Worm (Caenorhabditis elegans): ENCODE results near the gene nlp-21.

The nlp-21 gene

DNA sequence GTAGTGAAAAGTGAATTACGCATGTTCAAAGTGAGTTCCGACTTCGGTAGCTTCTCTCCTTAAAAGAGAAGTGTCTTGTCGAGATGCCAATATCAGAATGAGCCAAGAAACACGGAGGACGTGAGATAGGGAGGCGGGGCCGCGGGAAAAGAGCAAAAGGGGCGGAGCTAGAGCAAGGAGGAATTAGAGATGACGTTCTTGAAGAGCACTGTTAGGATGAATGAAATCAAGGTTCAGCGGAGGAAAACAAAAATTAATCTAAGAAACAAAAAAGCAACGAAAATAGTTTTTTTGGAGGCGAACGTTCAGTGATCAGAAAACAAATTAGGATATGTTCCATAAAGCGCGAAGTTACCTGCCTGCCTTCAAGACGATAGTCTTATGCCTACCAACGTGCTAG lies at the start of gene nlp-21:
Gene nlp-21 (minus strand): TSS at position 101 of the 400 bp plus-strand sequence.
- no peak for TF ChIP-seq tra-4 (tag; optimal IDR thresholded peaks at IDR 0.05)
- TF ChIP-seq ceh-36 (tag; optimal IDR thresholded peaks at IDR 0.05) = no peak
- no peak for TF ChIP-seq tbx-37 (GFP tag; conservative IDR thresholded peaks at IDR 0.05)
- no peak for TF ChIP-seq ama-1 (optimal IDR thresholded peaks at IDR 0.05)
- no peak for TF ChIP-seq B0310.2 (tag; optimal IDR thresholded peaks at IDR 0.05)

- no peak for TF ChIP-seq scrt-1 (GFP tag; IDR thresholded peaks at IDR 0.05)
- TF ChIP-seq ceh-13 (GFP tag; optimal IDR thresholded peaks at IDR 0.05) = no peak
- TF ChIP-seq flt-1 (GFP tag; IDR thresholded peaks at IDR 0.05) = no peak
- no peak for TF ChIP-seq tbx-11 (GFP tag; IDR thresholded peaks at IDR 0.05)
- no peak for TF ChIP-seq F13C5.2 (tag; optimal IDR thresholded peaks at IDR 0.05)
- no peak for TF ChIP-seq tra-4 (tag; optimal IDR thresholded peaks at IDR 0.05)
- no peak for TF ChIP-seq ets-7 (tag; optimal IDR thresholded peaks at IDR 0.05)
- TF ChIP-seq tbx-37 (GFP tag; conservative IDR thresholded peaks at IDR 0.05) = no peak
- no peak for TF ChIP-seq hmg-4 (GFP tag; optimal IDR thresholded peaks at IDR 0.05)
- TF ChIP-seq sea-1 (GFP tag; conservative IDR thresholded peaks at IDR 0.05) = no peak
- no peak for TF ChIP-seq hmbx-1 (tag; optimal IDR thresholded peaks at IDR 0.05)
- no peak for TF ChIP-seq B0310.2 (tag; optimal IDR thresholded peaks at IDR 0.05)
- TF ChIP-seq hnd-1 (tag; optimal IDR thresholded peaks at IDR 0.05) = no peak
- TF ChIP-seq ama-1 (optimal IDR thresholded peaks at IDR 0.05) = no peak
These were observed 49.5 kb upstream of the nlp-21 start, which contains the start of gene sbp-1 for ce11 chrIII:11442556-11442955. Gene sbp-1, minus strand, starts transcription at chrIII:11442566.

ce11 chrIII:11434864-11435263 lies 41.8 kb upstream of the nlp-21 start:
- peak; percentile 28; the same call in 1 of the 2 replicates for TF ChIP-seq pes-1 (GFP tag; IDR thresholded peaks at IDR 0.05)

DNA sequence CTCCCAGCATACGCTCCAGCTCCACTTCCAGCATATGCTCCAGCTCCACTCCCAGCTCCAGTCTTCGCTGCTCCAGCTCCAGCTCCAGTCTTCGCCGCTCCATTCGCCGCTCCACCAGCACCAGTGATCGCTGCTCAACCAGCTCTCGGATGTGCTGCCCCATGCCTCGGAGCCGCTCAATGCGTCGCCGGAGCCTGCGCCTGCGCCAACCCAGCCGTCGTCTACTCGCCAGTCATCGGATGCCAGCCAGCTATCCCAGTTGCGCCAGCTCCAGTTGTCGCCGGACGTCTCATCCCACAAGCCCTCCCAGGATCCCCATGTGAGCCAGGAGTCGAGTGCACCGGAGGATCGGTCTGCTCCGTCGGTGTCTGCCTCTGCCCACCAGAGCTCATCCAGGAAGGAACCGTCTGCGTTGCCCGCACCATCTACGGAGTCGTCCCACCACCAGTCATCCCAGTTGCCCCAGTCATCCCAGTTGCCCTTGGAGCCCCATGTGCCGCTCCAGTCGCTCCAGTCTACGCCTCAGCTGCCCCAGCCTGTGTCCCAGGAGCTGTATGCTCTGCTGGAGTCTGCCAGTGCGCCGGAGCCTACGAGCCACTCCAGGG lies 34.6 kb upstream of the nlp-21 start:
- TF ChIP-seq hnd-1 (tag; optimal IDR thresholded peaks at IDR 0.05) (no peak), ceh-13 (GFP tag; optimal IDR thresholded peaks at IDR 0.05) (no peak), hmg-4 (GFP tag; optimal IDR thresholded peaks at IDR 0.05) (no peak), aly-1 (tag; optimal IDR thresholded peaks at IDR 0.05) (peak; percentile 38)

- no peak for TF ChIP-seq F13C5.2 (tag; optimal IDR thresholded peaks at IDR 0.05)
- no peak for TF ChIP-seq ets-7 (tag; optimal IDR thresholded peaks at IDR 0.05)
- TF ChIP-seq hnd-1 (tag; optimal IDR thresholded peaks at IDR 0.05) = no peak
- no peak for TF ChIP-seq hmbx-1 (tag; optimal IDR thresholded peaks at IDR 0.05)
- TF ChIP-seq tbx-11 (GFP tag; IDR thresholded peaks at IDR 0.05) = no peak
- TF ChIP-seq aly-1 (tag; optimal IDR thresholded peaks at IDR 0.05) = no peak
- no peak for TF ChIP-seq hmg-4 (GFP tag; optimal IDR thresholded peaks at IDR 0.05)
- TF ChIP-seq ceh-36 (tag; optimal IDR thresholded peaks at IDR 0.05) = no peak
- no peak for TF ChIP-seq B0310.2 (tag; optimal IDR thresholded peaks at IDR 0.05)
These were observed 33.8 kb upstream of the nlp-21 start, which contains the start of gene idpc-1 for ce11 chrIII:11426906-11427305. Gene idpc-1, plus strand, starts transcription at chrIII:11427206.

- TF ChIP-seq sea-1 (GFP tag; conservative IDR thresholded peaks at IDR 0.05) (no peak), ceh-36 (tag; optimal IDR thresholded peaks at IDR 0.05) (peak; percentile 89), B0310.2 (tag; optimal IDR thresholded peaks at IDR 0.05) (no peak)
These were observed 31.8 kb upstream of the nlp-21 start for ce11 chrIII:11424815-11425214.

DNA sequence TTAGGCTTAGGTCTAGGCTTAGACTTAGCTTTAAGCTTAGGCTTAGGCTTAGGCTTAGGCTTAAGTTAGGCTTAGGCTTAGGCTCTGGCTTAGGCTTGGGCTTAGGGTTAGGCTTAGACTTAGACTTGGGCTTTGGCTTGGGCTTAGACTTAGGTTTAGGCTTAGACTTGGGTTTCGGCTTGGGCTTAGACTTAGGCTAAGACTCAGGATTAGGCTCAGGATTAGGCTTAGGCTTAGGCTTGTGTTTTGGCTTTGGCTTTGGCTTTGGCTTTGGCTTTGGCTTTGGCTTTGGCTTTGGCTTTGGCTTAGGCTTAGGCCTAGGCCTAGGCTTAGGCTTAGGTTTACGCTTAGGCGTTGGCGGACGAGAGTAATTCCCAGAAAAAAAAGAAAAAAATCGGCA lies 26.5 kb upstream of the nlp-21 start:
- TF ChIP-seq ceh-36 (tag; optimal IDR thresholded peaks at IDR 0.05) = peak; percentile 80
- no peak for TF ChIP-seq ama-1 (optimal IDR thresholded peaks at IDR 0.05)

- TF ChIP-seq pes-1 (GFP tag; IDR thresholded peaks at IDR 0.05) (no peak), tra-4 (tag; optimal IDR thresholded peaks at IDR 0.05) (no peak), tbx-37 (GFP tag; conservative IDR thresholded peaks at IDR 0.05) (no peak), ets-7 (tag; optimal IDR thresholded peaks at IDR 0.05) (no peak), hmbx-1 (tag; optimal IDR thresholded peaks at IDR 0.05) (no peak), ama-1 (optimal IDR thresholded peaks at IDR 0.05) (no peak), ceh-13 (GFP tag; optimal IDR thresholded peaks at IDR 0.05) (no peak), B0310.2 (tag; optimal IDR thresholded peaks at IDR 0.05) (no peak), F13C5.2 (tag; optimal IDR thresholded peaks at IDR 0.05) (no peak), ceh-36 (tag; optimal IDR thresholded peaks at IDR 0.05) (no peak), flt-1 (GFP tag; IDR thresholded peaks at IDR 0.05) (no peak), hmg-4 (GFP tag; optimal IDR thresholded peaks at IDR 0.05) (no peak), sea-1 (GFP tag; conservative IDR thresholded peaks at IDR 0.05) (no peak), scrt-1 (GFP tag; IDR thresholded peaks at IDR 0.05) (no peak)
These were observed 17.3 kb upstream of the nlp-21 start, which contains the start of gene twk-31 for ce11 chrIII:11410378-11410777. Gene twk-31, plus strand, starts transcription at chrIII:11410678.

DNA sequence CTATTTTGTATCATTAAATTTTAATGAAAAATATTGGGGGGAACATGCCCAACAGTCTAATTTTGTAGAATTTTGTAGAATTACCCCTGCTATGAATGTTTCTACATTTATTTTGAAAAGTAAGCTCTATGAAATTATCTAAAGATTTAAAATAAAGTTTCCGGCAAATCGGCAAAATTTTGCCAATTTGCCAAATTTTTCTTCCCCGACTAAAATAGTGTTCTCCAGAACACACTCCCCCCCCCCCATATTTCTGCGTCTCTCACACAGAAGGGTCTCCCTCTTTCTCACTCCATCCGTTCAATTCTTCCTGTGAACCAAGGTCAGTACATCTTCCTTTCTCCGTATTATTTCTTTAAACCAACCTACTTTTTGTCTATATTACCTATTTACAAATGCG lies 12.0 kb upstream of the nlp-21 start, which contains the start of gene Y47D3B.4:
Gene Y47D3B.4 (plus strand): TSS at position 301 of the 400 bp plus-strand sequence.
- no peak for TF ChIP-seq scrt-1 (GFP tag; IDR thresholded peaks at IDR 0.05)
- no peak for TF ChIP-seq sea-1 (GFP tag; conservative IDR thresholded peaks at IDR 0.05)
- TF ChIP-seq F13C5.2 (tag; optimal IDR thresholded peaks at IDR 0.05) = no peak
- no peak for TF ChIP-seq ama-1 (optimal IDR thresholded peaks at IDR 0.05)
- TF ChIP-seq hmg-4 (GFP tag; optimal IDR thresholded peaks at IDR 0.05) = no peak
- no peak for TF ChIP-seq tbx-37 (GFP tag; conservative IDR thresholded peaks at IDR 0.05)
- TF ChIP-seq hmbx-1 (tag; optimal IDR thresholded peaks at IDR 0.05) = no peak
- no peak for TF ChIP-seq flt-1 (GFP tag; IDR thresholded peaks at IDR 0.05)
- no peak for TF ChIP-seq ceh-36 (tag; optimal IDR thresholded peaks at IDR 0.05)
- TF ChIP-seq aly-1 (tag; optimal IDR thresholded peaks at IDR 0.05) = no peak
- no peak for TF ChIP-seq pes-1 (GFP tag; IDR thresholded peaks at IDR 0.05)
- TF ChIP-seq ceh-13 (GFP tag; optimal IDR thresholded peaks at IDR 0.05) = no peak
- no peak for TF ChIP-seq B0310.2 (tag; optimal IDR thresholded peaks at IDR 0.05)
- no peak for TF ChIP-seq hnd-1 (tag; optimal IDR thresholded peaks at IDR 0.05)
- no peak for TF ChIP-seq tra-4 (tag; optimal IDR thresholded peaks at IDR 0.05)
- TF ChIP-seq ets-7 (tag; optimal IDR thresholded peaks at IDR 0.05) = no peak
